Worm (Caenorhabditis elegans) whole organism, early embryonic: Measurements from ENCODE around the gene T14B4.5.

ENCODE experiments used
- ama-1 ChIP-seq: fragments of 150-350 bp; optimal IDR thresholded peaks from 2 replicates; lab custom pipeline; 2014
- hmg-4 ChIP-seq: fragments of 200-800 bp; sonication (Bioruptor generic); optimal IDR thresholded peaks from 2 replicates; lab custom pipeline; 2018; ENCODE audit warnings: mild to moderate bottlenecking, missing genetic modification characterization, missing compliant biosample characterization

DNA sequence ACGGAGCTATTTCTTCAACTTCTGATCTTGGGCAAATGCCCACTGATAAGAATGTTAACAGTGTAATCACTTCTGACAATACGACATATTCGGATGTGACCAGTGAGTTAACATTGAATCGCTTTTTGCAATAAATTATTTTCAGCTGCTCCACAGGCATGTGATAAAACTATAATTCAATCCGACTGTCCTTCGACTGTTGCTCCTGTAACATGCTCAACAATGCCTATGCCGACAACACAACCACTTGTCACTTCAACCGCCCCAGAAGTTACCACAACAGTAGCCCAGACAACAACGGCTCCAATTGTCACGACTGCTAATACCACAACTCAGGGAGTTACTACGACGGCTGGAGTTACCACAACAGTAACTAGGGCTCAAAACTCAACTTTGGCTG is 49.1 kb upstream of the T14B4.5 start:
- TF ChIP-seq ama-1 (lab: Kevin White, UChicago) = no peak
- no peak for TF ChIP-seq hmg-4
